Worm (Caenorhabditis elegans) whole organism, late embryonic: Measurements from ENCODE around the gene F41E7.6.

Source experiments
- F13H6.1 ChIP-seq: sonication (generic microtip); optimal IDR thresholded peaks from 2 replicates; lab custom pipeline; 2016; ENCODE audit warnings: missing genetic modification characterization, missing compliant biosample characterization
- K02D7.2 ChIP-seq: sonication (generic microtip); optimal IDR thresholded peaks from 2 replicates; lab custom pipeline; 2017; ENCODE audit warnings: mild to moderate bottlenecking, missing genetic modification characterization, missing compliant biosample characterization
- K09A11.1 ChIP-seq: sonication (generic microtip); optimal IDR thresholded peaks from 2 replicates; lab custom pipeline; 2017; ENCODE audit warnings: antibody characterized with exemption, mild to moderate bottlenecking, missing genetic modification characterization, missing compliant biosample characterization; ENCODE audit not compliant: insufficient read depth
- T23F11.4 ChIP-seq: fragments of 200-800 bp; sonication (Bioruptor generic); optimal IDR thresholded peaks from 2 replicates; lab custom pipeline; 2018; ENCODE audit warnings: mild to moderate bottlenecking, missing genetic modification characterization, missing compliant biosample characterization
- Y22D7AL.16 ChIP-seq: sonication (generic microtip); optimal IDR thresholded peaks from 2 replicates; lab custom pipeline; 2016; ENCODE audit warnings: missing genetic modification characterization, missing compliant biosample characterization
- ahr-1 ChIP-seq: sonication (generic microtip); optimal IDR thresholded peaks from 2 replicates; lab custom pipeline; 2016; ENCODE audit warnings: missing genetic modification characterization, missing compliant biosample characterization
- ama-1 ChIP-seq: fragments of 150-350 bp; optimal IDR thresholded peaks from 2 replicates; lab custom pipeline; 2014
- ceh-18 ChIP-seq: sonication (generic microtip); optimal IDR thresholded peaks from 2 replicates; lab custom pipeline; 2016; ENCODE audit warnings: missing genetic modification characterization, missing compliant biosample characterization
- ceh-22 ChIP-seq: sonication (generic microtip); optimal IDR thresholded peaks from 2 replicates; lab custom pipeline; 2017; ENCODE audit warnings: missing biosample characterization, missing genetic modification characterization
- ceh-24 ChIP-seq: sonication (generic microtip); optimal IDR thresholded peaks from 2 replicates; lab custom pipeline; 2016; ENCODE audit warnings: mild to moderate bottlenecking, missing genetic modification characterization, missing compliant biosample characterization
- ceh-30 ChIP-seq: fragments of 150-350 bp; optimal IDR thresholded peaks from 2 replicates; lab custom pipeline; 2014; ENCODE audit warnings: missing biosample characterization, missing genetic modification characterization
- ceh-31 ChIP-seq: sonication (generic microtip); optimal IDR thresholded peaks from 2 replicates; lab custom pipeline; 2016; ENCODE audit warnings: missing genetic modification characterization, missing compliant biosample characterization
- ceh-34 ChIP-seq: sonication (generic microtip); optimal IDR thresholded peaks from 2 replicates; lab custom pipeline; 2016; ENCODE audit warnings: mild to moderate bottlenecking, missing genetic modification characterization, missing compliant biosample characterization
- ceh-45 ChIP-seq: fragments of 200-800 bp; sonication (Bioruptor generic); IDR thresholded peaks from 2 replicates; pipeline ENCODE4 v1.3.6; 2022; ENCODE audit warnings: missing genetic modification reagents, missing genetic modification characterization, missing compliant biosample characterization
- ceh-48 ChIP-seq: sonication (generic microtip); optimal IDR thresholded peaks from 2 replicates; lab custom pipeline; 2016; ENCODE audit warnings: missing genetic modification characterization, inconsistent platforms, missing compliant biosample characterization
- ceh-9 ChIP-seq: sonication (generic microtip); optimal IDR thresholded peaks from 2 replicates; lab custom pipeline; 2016; ENCODE audit warnings: mild to moderate bottlenecking, missing genetic modification characterization, inconsistent platforms, missing compliant biosample characterization
- che-1 ChIP-seq: sonication (generic microtip); optimal IDR thresholded peaks from 2 replicates; lab custom pipeline; 2016; ENCODE audit warnings: mild to moderate bottlenecking, missing genetic modification characterization, missing compliant biosample characterization
- elt-4 ChIP-seq: sonication (generic microtip); optimal IDR thresholded peaks from 2 replicates; lab custom pipeline; 2016; ENCODE audit warnings: missing genetic modification characterization, missing compliant biosample characterization
- ets-4 ChIP-seq: sonication (generic microtip); optimal IDR thresholded peaks from 2 replicates; lab custom pipeline; 2016; ENCODE audit warnings: missing genetic modification characterization, missing compliant biosample characterization
- fkh-10 ChIP-seq: fragments of 150-350 bp; optimal IDR thresholded peaks from 2 replicates; lab custom pipeline; 2014; ENCODE audit warnings: missing biosample characterization, missing genetic modification reagents, missing genetic modification characterization
- gmeb-2 ChIP-seq: sonication (generic microtip); optimal IDR thresholded peaks from 2 replicates; lab custom pipeline; 2016; ENCODE audit warnings: missing genetic modification characterization, inconsistent platforms, missing compliant biosample characterization
- hlh-13 ChIP-seq: fragments of 200-800 bp; sonication (Bioruptor generic); optimal IDR thresholded peaks from 2 replicates; lab custom pipeline; 2018; ENCODE audit warnings: mild to moderate bottlenecking, missing genetic modification characterization, missing compliant biosample characterization
- hlh-30 ChIP-seq: sonication (generic microtip); optimal IDR thresholded peaks from 2 replicates; lab custom pipeline; 2017; ENCODE audit warnings: antibody characterized with exemption, missing genetic modification characterization, missing compliant biosample characterization; ENCODE audit not compliant: insufficient read depth
- hlh-6 ChIP-seq: sonication (generic microtip); optimal IDR thresholded peaks from 2 replicates; lab custom pipeline; 2016; ENCODE audit warnings: missing genotype, missing genetic modification characterization, missing compliant biosample characterization
- hlh-8 ChIP-seq: sonication (generic microtip); optimal IDR thresholded peaks from 2 replicates; lab custom pipeline; 2016; ENCODE audit warnings: missing genotype, missing genetic modification characterization, missing compliant biosample characterization
- lim-6 ChIP-seq: sonication (generic microtip); optimal IDR thresholded peaks from 2 replicates; lab custom pipeline; 2016; ENCODE audit warnings: missing genetic modification characterization, missing compliant biosample characterization
- lin-11 ChIP-seq: fragments of 200-800 bp; sonication (Bioruptor generic); optimal IDR thresholded peaks from 2 replicates; lab custom pipeline; 2018; ENCODE audit warnings: mild to moderate bottlenecking, missing genetic modification characterization, missing compliant biosample characterization
- madf-2 ChIP-seq: sonication (generic microtip); optimal IDR thresholded peaks from 2 replicates; lab custom pipeline; 2017; ENCODE audit warnings: missing genetic modification characterization, missing compliant biosample characterization
- mec-3 ChIP-seq: sonication (generic microtip); optimal IDR thresholded peaks from 2 replicates; lab custom pipeline; 2016; ENCODE audit warnings: borderline replicate concordance, missing genetic modification characterization, missing compliant biosample characterization
- nhr-11 ChIP-seq: fragments of 150-350 bp; optimal IDR thresholded peaks from 2 replicates; lab custom pipeline; 2014; ENCODE audit warnings: missing biosample characterization, missing genetic modification characterization
- nhr-232 ChIP-seq: sonication (generic microtip); optimal IDR thresholded peaks from 2 replicates; lab custom pipeline; 2016; ENCODE audit warnings: missing genetic modification characterization, missing compliant biosample characterization
- npax-4 ChIP-seq: sonication (generic microtip); optimal IDR thresholded peaks from 2 replicates; lab custom pipeline; 2016; ENCODE audit warnings: missing genetic modification characterization, missing compliant biosample characterization
- odd-2 ChIP-seq: sonication (generic microtip); optimal IDR thresholded peaks from 2 replicates; lab custom pipeline; 2017; ENCODE audit warnings: antibody characterized with exemption, mild to moderate bottlenecking, missing genetic modification characterization, missing compliant biosample characterization
- pha-2 ChIP-seq: sonication (generic microtip); optimal IDR thresholded peaks from 2 replicates; lab custom pipeline; 2017; ENCODE audit warnings: mild to moderate bottlenecking, missing genetic modification characterization, missing compliant biosample characterization
- pros-1 ChIP-seq: fragments of 150-350 bp; optimal IDR thresholded peaks from 2 replicates; lab custom pipeline; 2014; ENCODE audit warnings: missing biosample characterization, missing genetic modification reagents, missing genetic modification characterization
- ref-2 ChIP-seq: sonication (generic microtip); optimal IDR thresholded peaks from 2 replicates; lab custom pipeline; 2016; ENCODE audit warnings: missing genetic modification characterization, missing compliant biosample characterization
- rnt-1 ChIP-seq: sonication (generic microtip); optimal IDR thresholded peaks from 2 replicates; lab custom pipeline; 2016; ENCODE audit warnings: missing genetic modification characterization, missing compliant biosample characterization
- sox-2 ChIP-seq: fragments of 200-800 bp; sonication (Bioruptor generic); IDR thresholded peaks from 2 replicates; pipeline ENCODE4 v1.3.6; 2022; ENCODE audit warnings: missing genetic modification reagents, missing genetic modification characterization, missing compliant biosample characterization
- syd-9 ChIP-seq: sonication (generic microtip); optimal IDR thresholded peaks from 2 replicates; lab custom pipeline; 2016; ENCODE audit warnings: mild to moderate bottlenecking, missing genetic modification characterization, moderate library complexity, missing compliant biosample characterization
- tbx-2 ChIP-seq: sonication (generic microtip); optimal IDR thresholded peaks from 2 replicates; lab custom pipeline; 2016; ENCODE audit warnings: missing genetic modification characterization, missing compliant biosample characterization
- tbx-7 ChIP-seq: sonication (generic microtip); optimal IDR thresholded peaks from 2 replicates; lab custom pipeline; 2016; ENCODE audit warnings: missing genotype, missing genetic modification characterization, missing compliant biosample characterization
- unc-42 ChIP-seq: sonication (generic microtip); optimal IDR thresholded peaks from 2 replicates; lab custom pipeline; 2016; ENCODE audit warnings: missing genotype, missing genetic modification characterization, missing compliant biosample characterization
- unc-55 ChIP-seq: sonication (generic microtip); optimal IDR thresholded peaks from 2 replicates; lab custom pipeline; 2017; ENCODE audit warnings: missing biosample characterization, missing genetic modification reagents, missing genetic modification characterization
- unc-86 ChIP-seq: sonication (generic microtip); optimal IDR thresholded peaks from 2 replicates; lab custom pipeline; 2016; ENCODE audit warnings: missing genetic modification characterization, missing compliant biosample characterization
- zip-5 ChIP-seq: sonication (generic microtip); optimal IDR thresholded peaks from 2 replicates; lab custom pipeline; 2016; ENCODE audit warnings: missing genetic modification characterization, missing compliant biosample characterization

The F41E7.6 gene

ce11 chrX:10336138-10336537 is 25.9 kb upstream of the F41E7.6 start, which contains the start of gene idpa-3:
Gene idpa-3 (plus strand): TSS chrX:10336438.
- no peak for TF ChIP-seq zip-5 (tag; lab: Kevin White, UChicago)
- TF ChIP-seq lin-11 (tag; lab: Kevin White, UChicago) = no peak
- TF ChIP-seq hlh-6 (tag; lab: Kevin White, UChicago) = no peak
- no peak for TF ChIP-seq ceh-45 (GFP tag; lab: Robert Waterston, UW)
- TF ChIP-seq hlh-13 (GFP tag; lab: Kevin White, UChicago) = no peak
- TF ChIP-seq gmeb-2 (tag; lab: Kevin White, UChicago) = no peak
- TF ChIP-seq elt-4 (tag; lab: Kevin White, UChicago) = no peak
- TF ChIP-seq ceh-48 (tag; lab: Kevin White, UChicago) = no peak
- TF ChIP-seq K09A11.1 (tag; lab: Kevin White, UChicago) = no peak
- TF ChIP-seq npax-4 (tag; lab: Kevin White, UChicago) = no peak
- no peak for TF ChIP-seq hlh-8 (tag; lab: Kevin White, UChicago)
- no peak for TF ChIP-seq T23F11.4 (GFP tag; lab: Kevin White, UChicago)
- no peak for TF ChIP-seq tbx-7
- TF ChIP-seq ceh-31 (tag; lab: Kevin White, UChicago) = no peak

DNA sequence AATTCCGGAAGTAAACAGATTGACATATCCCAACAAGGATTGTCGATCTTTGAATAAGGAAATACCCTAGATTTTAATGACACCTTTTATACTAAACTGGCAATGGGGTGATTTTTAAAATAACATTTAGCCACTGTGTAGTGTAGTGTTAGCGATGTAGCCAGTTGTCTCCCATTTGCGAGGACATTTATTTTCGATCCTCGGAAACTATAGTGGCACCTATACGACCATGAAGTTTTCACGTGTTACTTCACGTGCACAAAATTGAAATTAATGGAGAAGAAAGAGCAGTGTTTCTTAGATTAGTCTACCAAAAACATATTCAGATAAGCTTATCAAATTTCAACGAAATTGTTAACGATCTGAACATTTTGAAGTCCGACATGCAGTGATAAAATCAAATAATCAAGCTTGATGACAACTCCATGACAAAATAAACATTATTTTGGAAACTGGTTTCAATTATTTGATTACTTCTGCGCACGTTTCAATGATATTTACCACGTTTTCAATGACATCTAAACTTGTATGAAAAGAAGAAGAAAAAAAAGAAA is 23.1 kb upstream of the F41E7.6 start, which contains the start of gene R07E3.4:
TSS of gene R07E3.4 (minus strand) at position 51 of the 554 bp plus-strand sequence.
- TF ChIP-seq hlh-6 (tag; lab: Kevin White, UChicago) (no peak), unc-42 (tag; lab: Kevin White, UChicago) (no peak), hlh-30 (no peak), tbx-2 (tag; lab: Kevin White, UChicago) (no peak), fkh-10 (GFP tag; lab: Kevin White, UChicago) (no peak), ceh-9 (tag; lab: Kevin White, UChicago) (no peak), sox-2 (no peak), ref-2 (no peak), ceh-31 (tag; lab: Kevin White, UChicago) (no peak), rnt-1 (tag; lab: Kevin White, UChicago) (no peak), ceh-18 (tag; lab: Kevin White, UChicago) (no peak), ama-1 (no peak), mec-3 (tag; lab: Kevin White, UChicago) (no peak), madf-2 (tag; lab: Kevin White, UChicago) (no peak)

DNA sequence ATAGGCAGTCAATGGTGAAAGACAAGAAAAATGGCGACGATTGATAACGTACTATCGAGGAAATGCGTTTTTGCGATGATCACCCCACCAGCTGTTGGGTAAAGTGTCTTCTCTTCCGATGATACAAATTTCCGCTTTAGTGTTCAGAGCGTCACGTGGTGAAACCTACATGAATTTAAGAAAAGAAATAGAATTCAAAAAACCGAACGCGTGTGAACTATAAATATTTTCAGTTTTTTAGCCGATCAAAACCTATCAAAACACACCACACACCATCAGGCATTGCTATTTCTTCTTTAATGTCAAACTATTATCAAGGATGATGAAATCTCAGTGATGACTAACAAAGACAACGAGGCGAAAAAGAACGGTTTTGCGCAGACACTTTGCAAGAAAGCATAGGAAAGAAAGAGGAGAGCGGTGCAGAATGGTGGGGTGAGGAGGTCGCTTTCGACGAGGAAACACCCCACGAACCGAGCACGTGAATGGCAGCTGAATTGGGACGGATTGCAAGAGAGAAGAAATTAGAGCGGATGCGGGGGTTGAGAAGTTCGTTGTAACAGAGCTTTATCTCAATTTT is 21.9 kb upstream of the F41E7.6 start:
- TF ChIP-seq pros-1 (tag; lab: Kevin White, UChicago) (no peak), odd-2 (no peak), rnt-1 (tag; lab: Kevin White, UChicago) (peak; percentile 24), ceh-45 (GFP tag; lab: Robert Waterston, UW) (no peak), syd-9 (tag; lab: Kevin White, UChicago) (peak; percentile 10), F13H6.1 (no peak), nhr-11 (no peak), che-1 (tag; lab: Kevin White, UChicago) (no peak), hlh-13 (GFP tag; lab: Kevin White, UChicago) (no peak), ets-4 (tag; lab: Kevin White, UChicago) (no peak), fkh-10 (GFP tag; lab: Kevin White, UChicago) (no peak), pha-2 (tag; lab: Kevin White, UChicago) (no peak), nhr-232 (no peak), ceh-48 (tag; lab: Kevin White, UChicago) (no peak), hlh-6 (tag; lab: Kevin White, UChicago) (no peak), unc-55 (peak; percentile 25), ceh-30 (no peak), lim-6 (tag; lab: Kevin White, UChicago) (no peak), K02D7.2 (no peak), tbx-2 (tag; lab: Kevin White, UChicago) (peak; percentile 20), K09A11.1 (tag; lab: Kevin White, UChicago) (no peak), T23F11.4 (GFP tag; lab: Kevin White, UChicago) (no peak), ceh-31 (tag; lab: Kevin White, UChicago) (peak; percentile 41), Y22D7AL.16 (tag; lab: Kevin White, UChicago) (no peak), zip-5 (tag; lab: Kevin White, UChicago) (no peak), ceh-22 (tag; lab: Kevin White, UChicago) (no peak), unc-42 (tag; lab: Kevin White, UChicago) (peak; percentile 39), ceh-24 (tag; lab: Kevin White, UChicago) (no peak), ahr-1 (no peak), unc-86 (tag; lab: Kevin White, UChicago) (no peak), ceh-34 (peak; percentile 0), hlh-8 (tag; lab: Kevin White, UChicago) (no peak), ceh-18 (tag; lab: Kevin White, UChicago) (peak; percentile 5)
